Fruit fly (Drosophila melanogaster) whole organism, wandering third instar larva: Measurements from ENCODE around the gene plh.

Experiments used
- Abd-B ChIP-seq: fragments of >200 bp; optimal IDR thresholded peaks from 2 replicates; lab custom pipeline; 2017; ENCODE audit warnings: missing biosample characterization, missing genetic modification characterization
- Dfd ChIP-seq: fragments of >200 bp; optimal IDR thresholded peaks from 2 replicates; lab custom pipeline; 2017; ENCODE audit warnings: missing biosample characterization, missing genetic modification characterization
- HLH106 ChIP-seq: fragments of 200-800 bp; optimal IDR thresholded peaks from 3 replicates; lab custom pipeline; 2019; ENCODE audit warnings: missing biosample characterization, mild to moderate bottlenecking, missing genetic modification characterization, moderate library complexity
- Hr78 ChIP-seq: fragments of >200 bp; optimal IDR thresholded peaks from 2 replicates; lab custom pipeline; 2017; ENCODE audit warnings: missing biosample characterization, missing genetic modification characterization
- Hr83 ChIP-seq: fragments of 200-300 bp; sonication (Bioruptor generic); optimal IDR thresholded peaks from 2 replicates; lab custom pipeline; 2016; ENCODE audit warnings: missing biosample characterization, mild to moderate bottlenecking, missing genetic modification characterization, moderate library complexity; ENCODE audit not compliant: poor library complexity, severe bottlenecking
- Jra ChIP-seq: sonication (Bioruptor generic); optimal IDR thresholded peaks from 2 replicates; lab custom pipeline; 2016; ENCODE audit warnings: missing biosample characterization, missing genetic modification characterization
- Mio ChIP-seq: sonication (Bioruptor generic); optimal IDR thresholded peaks from 2 replicates; lab custom pipeline; 2016; ENCODE audit warnings: missing biosample characterization, missing genetic modification characterization
- Myc ChIP-seq: fragments of >200 bp; optimal IDR thresholded peaks from 2 replicates; lab custom pipeline; 2017
- N ChIP-seq: fragments of >200 bp; optimal IDR thresholded peaks from 2 replicates; lab custom pipeline; 2018; ENCODE audit warnings: missing biosample characterization, missing external identifiers, missing genetic modification characterization
- Rel ChIP-seq, 2 experiments: fragments of 200-800 bp; sonication (Bioruptor generic) in 1 of 2; optimal IDR thresholded peaks; 2 replicates in 1 of 2; 3 replicates in 1 of 2; lab custom pipeline; 2016 to 2019; ENCODE audit warnings: mild to moderate bottlenecking in 2 of 2, missing biosample characterization in 2 of 2, missing genetic modification characterization in 2 of 2, moderate library complexity in 1 of 2
- Sp1 ChIP-seq: fragments of 200-800 bp; sonication (Bioruptor generic); optimal IDR thresholded peaks from 3 replicates; lab custom pipeline; 2019; ENCODE audit warnings: missing biosample characterization, mild to moderate bottlenecking, missing genetic modification characterization, moderate library complexity
- Vsx2 ChIP-seq: fragments of 200-300, 225-300 bp; sonication (Bioruptor generic); optimal IDR thresholded peaks from 2 replicates; lab custom pipeline; 2018; ENCODE audit warnings: missing biosample characterization, missing genetic modification characterization; ENCODE audit not compliant: partially characterized antibody
- br ChIP-seq: fragments of 200-800 bp; sonication (Bioruptor generic); optimal IDR thresholded peaks from 2 replicates; lab custom pipeline; 2016; ENCODE audit warnings: missing biosample characterization, missing genetic modification characterization
- brk ChIP-seq: fragments of 200-800 bp; sonication (Bioruptor generic); optimal IDR thresholded peaks from 2 replicates; lab custom pipeline; 2016; ENCODE audit warnings: missing biosample characterization, mild to moderate bottlenecking, missing genetic modification characterization
- dl ChIP-seq, 2 experiments: fragments of 175-275, 200-275 bp in 1 of 2; fragments of 200-275 bp in 1 of 2; sonication (Bioruptor generic); optimal IDR thresholded peaks; lab custom pipeline; 2018; ENCODE audit warnings: mild to moderate bottlenecking in 2 of 2, missing biosample characterization in 2 of 2, missing genetic modification characterization in 2 of 2, moderate library complexity in 2 of 2; ENCODE audit not compliant: partially characterized antibody in 2 of 2, insufficient read depth in 1 of 2
- dmrt93B ChIP-seq: fragments of 200-800 bp; sonication (Bioruptor generic); optimal IDR thresholded peaks from 2 replicates; lab custom pipeline; 2018; ENCODE audit warnings: missing biosample characterization, mild to moderate bottlenecking, missing genetic modification characterization
- dsf ChIP-seq: sonication (Bioruptor generic); optimal IDR thresholded peaks from 2 replicates; lab custom pipeline; 2016; ENCODE audit warnings: missing biosample characterization, missing genetic modification characterization, borderline replicate concordance
- fru ChIP-seq: fragments of 200-800 bp; sonication (Bioruptor generic); optimal IDR thresholded peaks from 3 replicates; lab custom pipeline; 2016; ENCODE audit warnings: missing biosample characterization, mild to moderate bottlenecking, missing genetic modification characterization
- h ChIP-seq: fragments of 200-800 bp; sonication (Bioruptor generic); optimal IDR thresholded peaks from 3 replicates; lab custom pipeline; 2016; ENCODE audit warnings: missing biosample characterization, mild to moderate bottlenecking, missing genetic modification characterization
- jim ChIP-seq: fragments of 175-275, 200-325 bp; sonication (Bioruptor generic); optimal IDR thresholded peaks from 2 replicates; lab custom pipeline; 2016; ENCODE audit warnings: missing biosample characterization, mild to moderate bottlenecking, missing genetic modification characterization
- lola ChIP-seq: fragments of >200 bp; optimal IDR thresholded peaks from 2 replicates; lab custom pipeline; 2017; ENCODE audit warnings: missing biosample characterization, missing genetic modification characterization
- pan ChIP-seq: fragments of >200 bp; optimal IDR thresholded peaks from 2 replicates; lab custom pipeline; 2017
- rgr ChIP-seq: fragments of 200-800 bp; sonication (Bioruptor generic); optimal IDR thresholded peaks from 3 replicates; lab custom pipeline; 2016; ENCODE audit warnings: missing biosample characterization, mild to moderate bottlenecking, missing genetic modification characterization
- tai ChIP-seq: sonication (Bioruptor generic); optimal IDR thresholded peaks from 2 replicates; lab custom pipeline; 2016; ENCODE audit warnings: missing biosample characterization, missing genetic modification characterization
- usp ChIP-seq: fragments of >200 bp; optimal IDR thresholded peaks from 2 replicates; lab custom pipeline; 2017; ENCODE audit warnings: missing biosample characterization, missing genetic modification characterization
- woc ChIP-seq: sonication (Bioruptor generic); optimal IDR thresholded peaks from 2 replicates; lab custom pipeline; 2016; ENCODE audit warnings: missing biosample characterization, mild to moderate bottlenecking, missing genetic modification characterization

The plh gene

DNA sequence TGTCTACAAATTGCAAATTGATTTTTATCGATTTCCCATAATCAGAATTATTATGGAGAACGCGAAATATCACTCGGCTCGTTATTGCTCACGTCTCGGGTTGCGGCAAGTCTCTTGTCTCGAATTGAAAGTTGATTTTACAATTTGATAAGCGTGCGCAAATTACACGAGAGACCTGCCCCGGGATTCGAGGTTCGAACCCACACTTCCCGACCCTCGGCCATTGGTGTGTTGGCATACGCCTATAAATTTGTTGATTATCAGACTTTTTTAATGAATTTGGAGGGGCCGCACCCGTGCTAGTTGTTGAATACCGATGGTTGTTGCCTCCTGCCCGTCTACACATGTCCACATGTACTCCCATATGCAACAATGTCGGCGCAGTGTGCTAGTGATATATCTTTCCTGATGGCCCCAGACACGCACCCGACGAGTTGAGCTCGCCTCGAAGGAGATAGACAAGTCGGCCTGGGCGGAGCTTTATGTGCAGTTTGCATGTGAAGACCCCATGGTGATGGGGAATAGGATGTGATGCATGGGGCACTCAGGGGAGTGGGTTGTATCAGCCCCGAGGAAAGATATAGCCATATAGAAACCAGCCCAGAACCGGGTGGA lies 22.4 kb upstream of the plh start:
- TF ChIP-seq dl (GFP tag; optimal IDR thresholded peaks at IDR 0.05; lab: Kevin White, UChicago; ENCODE audit: insufficient read depth in 1 of 2, partially characterized antibody in 2 of 2) (no peak), Hr83 (GFP tag; lab: Kevin White, UChicago) (no peak), fru (GFP tag; lab: Kevin White, UChicago) (no peak), Jra (GFP tag; lab: Kevin White, UChicago) (no peak), Vsx2 (GFP tag; lab: Kevin White, UChicago) (no peak)

DNA sequence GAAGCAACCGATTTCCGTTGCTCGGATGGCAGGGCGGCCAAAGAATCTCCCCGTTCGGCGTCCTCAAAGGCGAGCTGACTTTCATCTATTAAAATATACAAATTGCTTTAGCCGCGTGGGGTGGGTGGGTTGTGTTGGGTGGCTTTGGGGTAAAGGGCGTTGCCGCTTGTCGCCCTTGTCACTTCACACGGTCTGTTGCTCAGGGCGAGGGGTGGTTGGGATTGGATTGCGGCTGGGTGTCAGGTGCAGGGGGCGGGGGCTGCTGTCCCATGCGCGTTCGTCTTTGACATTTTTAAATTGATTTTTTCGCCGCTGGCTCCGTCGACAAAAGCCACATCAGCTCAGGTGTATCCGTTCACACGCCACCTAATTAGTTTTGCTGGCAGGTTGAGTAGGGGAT lies 21.5 kb upstream of the plh start:
- no peak for TF ChIP-seq Sp1
- TF ChIP-seq, all 38 proteins: peak for 0

dm6 chr3R:5031881-5032280 lies 21.1 kb upstream of the plh start:
- TF ChIP-seq brk (GFP tag; lab: Kevin White, UChicago), result no peak
- no peak for TF ChIP-seq N (GFP tag; lab: Kevin White, UChicago)
- TF ChIP-seq HLH106 (tag; lab: Kevin White, UChicago), result no peak
- no peak for TF ChIP-seq h
- no peak for TF ChIP-seq Dfd (GFP tag; lab: Kevin White, UChicago)
- TF ChIP-seq Sp1, result no peak
- no peak for TF ChIP-seq Myc (lab: Kevin White, UChicago)
- no peak for TF ChIP-seq usp (GFP tag; lab: Kevin White, UChicago)
- TF ChIP-seq rgr (GFP tag; lab: Kevin White, UChicago), result no peak
- no peak for TF ChIP-seq pan (lab: Kevin White, UChicago)
- no peak for TF ChIP-seq lola (GFP tag; lab: Kevin White, UChicago)
- no peak for TF ChIP-seq Vsx2 (GFP tag; lab: Kevin White, UChicago)
- TF ChIP-seq dmrt93B (GFP tag; lab: Kevin White, UChicago), result no peak
- TF ChIP-seq Abd-B (GFP tag; lab: Kevin White, UChicago), result no peak
- TF ChIP-seq br (GFP tag; lab: Kevin White, UChicago), result no peak
- no peak for TF ChIP-seq tai (GFP tag; lab: Kevin White, UChicago)
- no peak for TF ChIP-seq Hr83 (GFP tag; lab: Kevin White, UChicago)
- no peak for TF ChIP-seq Mio (GFP tag; lab: Kevin White, UChicago)
- TF ChIP-seq, all 38 proteins: peak for 0

- no peak for TF ChIP-seq dsf (GFP tag; lab: Kevin White, UChicago)
- no peak for TF ChIP-seq Rel (GFP tag; optimal IDR thresholded peaks at IDR 0.05; lab: Kevin White, UChicago)
- no peak for TF ChIP-seq Rel (tag; optimal IDR thresholded peaks at IDR 0.05; lab: Kevin White, UChicago)
- TF ChIP-seq Hr78 (GFP tag; lab: Kevin White, UChicago), result no peak
- TF ChIP-seq woc, result no peak
- no peak for TF ChIP-seq Myc (lab: Kevin White, UChicago)
- TF ChIP-seq, all 38 proteins: peak for 0
These were observed 20.0 kb upstream of the plh start for dm6 chr3R:5030728-5031373.

dm6 chr3R:5028053-5028729 lies 17.4 kb upstream of the plh start:
- TF ChIP-seq Rel (GFP tag; optimal IDR thresholded peaks at IDR 0.05; lab: Kevin White, UChicago) (no peak), Rel (tag; optimal IDR thresholded peaks at IDR 0.05; lab: Kevin White, UChicago) (peak; percentile 4), Dfd (GFP tag; lab: Kevin White, UChicago) (no peak)

- no peak for TF ChIP-seq N (GFP tag; lab: Kevin White, UChicago)
- no peak for TF ChIP-seq dmrt93B (GFP tag; lab: Kevin White, UChicago)
- peak; percentile 7 for TF ChIP-seq woc
- TF ChIP-seq tai (GFP tag; lab: Kevin White, UChicago), result no peak
- no peak for TF ChIP-seq jim (GFP tag; lab: Kevin White, UChicago)
These were observed 16.7 kb upstream of the plh start for dm6 chr3R:5027545-5027944.
